Worm (Caenorhabditis elegans) whole organism, midembryonic: ENCODE measurements around the gene sri-4.

Source experiments
- T22C8.4 ChIP-seq: fragments of 200-800 bp; sonication (Bioruptor generic); IDR thresholded peaks from 2 replicates; pipeline ENCODE4 v1.3.6; 2022; ENCODE audit warnings: missing genetic modification characterization, missing compliant biosample characterization
- cog-1 ChIP-seq: sonication (generic microtip); optimal IDR thresholded peaks from 2 replicates; lab custom pipeline; 2016; ENCODE audit warnings: missing genetic modification characterization, missing compliant biosample characterization
- flt-1 ChIP-seq: fragments of 200-800 bp; sonication (Bioruptor generic); IDR thresholded peaks from 2 replicates; pipeline ENCODE4 v1.3.6; 2022; ENCODE audit warnings: missing genetic modification characterization, missing compliant biosample characterization
- klf-2 ChIP-seq: fragments of 200-800 bp; sonication (Bioruptor generic); conservative IDR thresholded peaks from 2 replicates; pipeline ENCODE4 v1.3.6; 2022; ENCODE audit warnings: missing genetic modification reagents, missing genetic modification characterization, missing compliant biosample characterization
- ref-1 ChIP-seq: fragments of 200-800 bp; sonication (Bioruptor generic); conservative IDR thresholded peaks from 2 replicates; pipeline ENCODE4 v1.3.6; 2022; ENCODE audit warnings: missing genetic modification reagents, missing genetic modification characterization, missing compliant biosample characterization
- tab-1 ChIP-seq: fragments of 200-800 bp; sonication (Bioruptor generic); IDR thresholded peaks from 2 replicates; pipeline ENCODE4 v1.3.6; 2022; ENCODE audit warnings: missing genetic modification characterization, missing compliant biosample characterization
- ztf-23 ChIP-seq: fragments of 200-800 bp; sonication (Bioruptor generic); IDR thresholded peaks from 2 replicates; pipeline ENCODE4 v1.3.6; 2022; ENCODE audit warnings: missing genetic modification reagents, missing genetic modification characterization, missing compliant biosample characterization
- ztf-29 ChIP-seq: fragments of 200-800 bp; sonication (Bioruptor generic); IDR thresholded peaks from 2 replicates; pipeline ENCODE4 v1.3.6; 2022; ENCODE audit warnings: missing genetic modification reagents, missing genetic modification characterization, missing compliant biosample characterization

- TF ChIP-seq flt-1 (no peak), ztf-23 (GFP tag; lab: Robert Waterston, UW) (no peak), cog-1 (tag; lab: Kevin White, UChicago) (no peak), T22C8.4 (GFP tag; lab: Robert Waterston, UW) (no peak), ztf-29 (GFP tag; lab: Robert Waterston, UW) (no peak), tab-1 (GFP tag; lab: Robert Waterston, UW) (no peak), ref-1 (GFP tag; lab: Robert Waterston, UW) (no peak), klf-2 (GFP tag; lab: Robert Waterston, UW) (no peak)
Observed at ce11 chrV:726573-727483, 21.3 kb upstream of the sri-4 start.
